Fruit fly (Drosophila melanogaster): ENCODE results near the gene BBS1.

- TF ChIP-seq CTCF (optimal IDR thresholded peaks at IDR 0.05) (no peak), CG8478 (optimal IDR thresholded peaks at IDR 0.05) (no peak)
These were observed 22.1 kb downstream of the BBS1 start for dm6 chr3L:7147796-7148195.

Data from S2 (cell line).